Worm (Caenorhabditis elegans): ENCODE data around the gene srw-102.

DNA sequence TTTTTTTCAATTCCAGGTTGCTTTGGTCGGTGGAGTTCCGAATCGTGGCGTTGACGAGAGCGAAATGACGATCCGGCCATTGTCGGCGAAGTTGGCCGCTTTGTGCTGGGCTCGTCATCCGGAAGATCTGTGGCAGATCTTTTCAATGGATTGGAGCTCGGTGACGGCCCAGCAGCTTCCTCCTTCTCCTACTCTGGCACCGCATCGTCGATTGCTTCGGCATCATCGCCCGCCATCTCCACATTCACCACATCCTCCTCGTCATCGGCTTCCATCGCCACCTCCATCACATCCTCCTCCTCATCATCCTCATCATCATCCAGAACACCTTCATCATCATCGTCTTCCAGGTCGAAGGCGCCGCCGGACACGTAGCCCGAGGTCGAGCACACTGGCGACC is 21.6 kb upstream of the srw-102 start:
- no peak for TF ChIP-seq F13H6.1 (tag; optimal IDR thresholded peaks at IDR 0.05)
- TF ChIP-seq nhr-12 (tag; optimal IDR thresholded peaks at IDR 0.05): no peak
- TF ChIP-seq skn-1 (tag; optimal IDR thresholded peaks at IDR 0.05): no peak
- TF ChIP-seq lin-13 (GFP tag; optimal IDR thresholded peaks at IDR 0.05): no peak
- TF ChIP-seq fos-1 (tag; optimal IDR thresholded peaks at IDR 0.05): no peak
- no peak for TF ChIP-seq lin-11 (tag; optimal IDR thresholded peaks at IDR 0.05)
- TF ChIP-seq snpc-4 (tag; optimal IDR thresholded peaks at IDR 0.05): no peak
- TF ChIP-seq ceh-82 (tag; optimal IDR thresholded peaks at IDR 0.05): no peak
- TF ChIP-seq unc-62 (GFP tag; optimal IDR thresholded peaks at IDR 0.05): no peak
- TF ChIP-seq nhr-237 (tag; optimal IDR thresholded peaks at IDR 0.05): no peak
- TF ChIP-seq aly-2 (tag; optimal IDR thresholded peaks at IDR 0.05): no peak
- no peak for TF ChIP-seq unc-55 (GFP tag; optimal IDR thresholded peaks at IDR 0.05)
- TF ChIP-seq ceh-16 (tag; optimal IDR thresholded peaks at IDR 0.05): no peak

Measured in whole organism, L2 larva.